Worm (Caenorhabditis elegans) whole organism, late embryonic: ENCODE results near the gene C02F4.4.

Experiments
- F13H6.1 ChIP-seq: sonication (generic microtip); optimal IDR thresholded peaks from 2 replicates; lab custom pipeline; 2016; ENCODE audit warnings: missing genetic modification characterization, missing compliant biosample characterization
- K09A11.1 ChIP-seq: sonication (generic microtip); optimal IDR thresholded peaks from 2 replicates; lab custom pipeline; 2017; ENCODE audit warnings: antibody characterized with exemption, mild to moderate bottlenecking, missing genetic modification characterization, missing compliant biosample characterization; ENCODE audit not compliant: insufficient read depth
- Y22D7AL.16 ChIP-seq: sonication (generic microtip); optimal IDR thresholded peaks from 2 replicates; lab custom pipeline; 2016; ENCODE audit warnings: missing genetic modification characterization, missing compliant biosample characterization
- ama-1 ChIP-seq: fragments of 150-350 bp; optimal IDR thresholded peaks from 2 replicates; lab custom pipeline; 2014
- ceh-14 ChIP-seq: sonication (generic microtip); optimal IDR thresholded peaks from 2 replicates; lab custom pipeline; 2016; ENCODE audit warnings: missing genotype, missing genetic modification characterization, missing compliant biosample characterization
- ceh-18 ChIP-seq: sonication (generic microtip); optimal IDR thresholded peaks from 2 replicates; lab custom pipeline; 2016; ENCODE audit warnings: missing genetic modification characterization, missing compliant biosample characterization
- ceh-19 ChIP-seq: fragments of 200-800 bp; sonication (Bioruptor generic); optimal IDR thresholded peaks from 2 replicates; lab custom pipeline; 2018; ENCODE audit warnings: mild to moderate bottlenecking, missing genetic modification characterization, missing compliant biosample characterization
- ceh-2 ChIP-seq: sonication (generic microtip); optimal IDR thresholded peaks from 2 replicates; lab custom pipeline; 2016; ENCODE audit warnings: missing genotype, missing genetic modification characterization, missing compliant biosample characterization
- ceh-24 ChIP-seq: sonication (generic microtip); optimal IDR thresholded peaks from 2 replicates; lab custom pipeline; 2016; ENCODE audit warnings: mild to moderate bottlenecking, missing genetic modification characterization, missing compliant biosample characterization
- ceh-30 ChIP-seq: fragments of 150-350 bp; optimal IDR thresholded peaks from 2 replicates; lab custom pipeline; 2014; ENCODE audit warnings: missing biosample characterization, missing genetic modification characterization
- ceh-34 ChIP-seq: sonication (generic microtip); optimal IDR thresholded peaks from 2 replicates; lab custom pipeline; 2016; ENCODE audit warnings: mild to moderate bottlenecking, missing genetic modification characterization, missing compliant biosample characterization
- ceh-6 ChIP-seq: fragments of 200-800 bp; sonication (Bioruptor generic); optimal IDR thresholded peaks from 2 replicates; lab custom pipeline; 2018; ENCODE audit warnings: mild to moderate bottlenecking, missing genetic modification characterization, missing compliant biosample characterization
- ceh-9 ChIP-seq: sonication (generic microtip); optimal IDR thresholded peaks from 2 replicates; lab custom pipeline; 2016; ENCODE audit warnings: mild to moderate bottlenecking, missing genetic modification characterization, inconsistent platforms, missing compliant biosample characterization
- dmd-4 ChIP-seq: sonication (generic microtip); optimal IDR thresholded peaks from 2 replicates; lab custom pipeline; 2016; ENCODE audit warnings: borderline replicate concordance, missing genetic modification characterization, missing compliant biosample characterization
- dve-1 ChIP-seq: sonication (generic microtip); optimal IDR thresholded peaks from 2 replicates; lab custom pipeline; 2017; ENCODE audit warnings: antibody characterized with exemption, mild to moderate bottlenecking, missing genetic modification characterization, missing compliant biosample characterization
- ets-4 ChIP-seq: sonication (generic microtip); optimal IDR thresholded peaks from 2 replicates; lab custom pipeline; 2016; ENCODE audit warnings: missing genetic modification characterization, missing compliant biosample characterization
- eyg-1 ChIP-seq: sonication (generic microtip); optimal IDR thresholded peaks from 2 replicates; lab custom pipeline; 2016; ENCODE audit warnings: missing genotype, missing genetic modification characterization, missing compliant biosample characterization
- fax-1 ChIP-seq: sonication (generic microtip); optimal IDR thresholded peaks from 2 replicates; lab custom pipeline; 2016; ENCODE audit warnings: missing genotype, missing genetic modification characterization, missing compliant biosample characterization
- fkh-6 ChIP-seq: sonication (generic microtip); optimal IDR thresholded peaks from 2 replicates; lab custom pipeline; 2016; ENCODE audit warnings: missing genetic modification characterization, missing compliant biosample characterization
- gmeb-2 ChIP-seq: sonication (generic microtip); optimal IDR thresholded peaks from 2 replicates; lab custom pipeline; 2016; ENCODE audit warnings: missing genetic modification characterization, inconsistent platforms, missing compliant biosample characterization
- hlh-30 ChIP-seq: sonication (generic microtip); optimal IDR thresholded peaks from 2 replicates; lab custom pipeline; 2017; ENCODE audit warnings: antibody characterized with exemption, missing genetic modification characterization, missing compliant biosample characterization; ENCODE audit not compliant: insufficient read depth
- hlh-8 ChIP-seq: sonication (generic microtip); optimal IDR thresholded peaks from 2 replicates; lab custom pipeline; 2016; ENCODE audit warnings: missing genotype, missing genetic modification characterization, missing compliant biosample characterization
- madf-2 ChIP-seq: sonication (generic microtip); optimal IDR thresholded peaks from 2 replicates; lab custom pipeline; 2017; ENCODE audit warnings: missing genetic modification characterization, missing compliant biosample characterization
- nfya-1 ChIP-seq: sonication (generic microtip); optimal IDR thresholded peaks from 2 replicates; lab custom pipeline; 2017; ENCODE audit warnings: missing genetic modification characterization, mild to moderate bottlenecking, missing compliant biosample characterization, antibody characterized with exemption, moderate library complexity
- nhr-232 ChIP-seq: sonication (generic microtip); optimal IDR thresholded peaks from 2 replicates; lab custom pipeline; 2016; ENCODE audit warnings: missing genetic modification characterization, missing compliant biosample characterization
- odd-2 ChIP-seq: sonication (generic microtip); optimal IDR thresholded peaks from 2 replicates; lab custom pipeline; 2017; ENCODE audit warnings: antibody characterized with exemption, mild to moderate bottlenecking, missing genetic modification characterization, missing compliant biosample characterization
- pat-9 ChIP-seq: fragments of 200-800 bp; sonication (Bioruptor generic); optimal IDR thresholded peaks from 2 replicates; lab custom pipeline; 2018; ENCODE audit warnings: mild to moderate bottlenecking, missing genetic modification characterization, moderate library complexity, missing compliant biosample characterization
- pha-2 ChIP-seq: sonication (generic microtip); optimal IDR thresholded peaks from 2 replicates; lab custom pipeline; 2017; ENCODE audit warnings: mild to moderate bottlenecking, missing genetic modification characterization, missing compliant biosample characterization
- pha-4 ChIP-seq: fragments of 150-350 bp; optimal IDR thresholded peaks from 2 replicates; lab custom pipeline; 2018; ENCODE audit warnings: missing biosample characterization, missing genetic modification reagents, missing genetic modification characterization
- pqm-1 ChIP-seq: sonication (generic microtip); optimal IDR thresholded peaks from 2 replicates; lab custom pipeline; 2016; ENCODE audit warnings: missing genetic modification characterization, missing compliant biosample characterization
- rnt-1 ChIP-seq: sonication (generic microtip); optimal IDR thresholded peaks from 2 replicates; lab custom pipeline; 2016; ENCODE audit warnings: missing genetic modification characterization, missing compliant biosample characterization
- sdc-2 ChIP-seq: sonication (generic microtip); optimal IDR thresholded peaks from 2 replicates; lab custom pipeline; 2016; ENCODE audit warnings: missing genotype, missing genetic modification characterization, missing compliant biosample characterization
- syd-9 ChIP-seq: sonication (generic microtip); optimal IDR thresholded peaks from 2 replicates; lab custom pipeline; 2016; ENCODE audit warnings: mild to moderate bottlenecking, missing genetic modification characterization, moderate library complexity, missing compliant biosample characterization
- tbx-2 ChIP-seq: sonication (generic microtip); optimal IDR thresholded peaks from 2 replicates; lab custom pipeline; 2016; ENCODE audit warnings: missing genetic modification characterization, missing compliant biosample characterization
- tbx-7 ChIP-seq: sonication (generic microtip); optimal IDR thresholded peaks from 2 replicates; lab custom pipeline; 2016; ENCODE audit warnings: missing genotype, missing genetic modification characterization, missing compliant biosample characterization
- ttx-3 ChIP-seq: sonication (generic microtip); optimal IDR thresholded peaks from 2 replicates; lab custom pipeline; 2016; ENCODE audit warnings: missing genetic modification reagents, missing genetic modification characterization, missing compliant biosample characterization
- unc-42 ChIP-seq: sonication (generic microtip); optimal IDR thresholded peaks from 2 replicates; lab custom pipeline; 2016; ENCODE audit warnings: missing genotype, missing genetic modification characterization, missing compliant biosample characterization
- unc-86 ChIP-seq: sonication (generic microtip); optimal IDR thresholded peaks from 2 replicates; lab custom pipeline; 2016; ENCODE audit warnings: missing genetic modification characterization, missing compliant biosample characterization
- ztf-16 ChIP-seq: sonication (generic microtip); optimal IDR thresholded peaks from 2 replicates; lab custom pipeline; 2017; ENCODE audit warnings: missing genetic modification characterization, missing compliant biosample characterization

C02F4.4 gene

DNA sequence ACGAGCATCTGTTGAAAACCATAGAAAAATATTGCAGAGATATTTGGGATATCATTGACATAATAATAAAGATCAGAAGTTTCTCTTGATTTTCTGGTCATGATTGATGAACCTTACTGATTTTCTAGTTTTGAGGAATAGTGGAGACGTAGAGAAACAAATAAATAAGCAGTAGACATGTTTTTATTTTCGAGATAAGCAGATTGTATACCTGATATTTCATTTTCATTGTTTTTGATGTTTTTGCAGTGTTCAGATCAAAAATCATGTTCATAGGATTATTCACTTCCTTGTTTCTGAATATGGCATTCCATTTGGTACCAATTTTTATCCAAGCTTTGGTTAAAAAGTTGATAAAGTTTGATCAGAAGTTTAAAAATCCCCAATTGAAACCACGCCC is 23.6 kb upstream of the C02F4.4 start, which contains the start of gene T07G12.4:
TSS of gene T07G12.4 (minus strand) at position 101 of the 400 bp plus-strand sequence.
- TF ChIP-seq F13H6.1 (tag; lab: Kevin White, UChicago) (no peak), ceh-18 (tag; lab: Kevin White, UChicago) (no peak), ama-1 (no peak), ceh-30 (tag; lab: Kevin White, UChicago) (no peak), Y22D7AL.16 (tag; lab: Kevin White, UChicago) (no peak), dve-1 (tag; lab: Kevin White, UChicago) (no peak), ceh-9 (no peak)

DNA sequence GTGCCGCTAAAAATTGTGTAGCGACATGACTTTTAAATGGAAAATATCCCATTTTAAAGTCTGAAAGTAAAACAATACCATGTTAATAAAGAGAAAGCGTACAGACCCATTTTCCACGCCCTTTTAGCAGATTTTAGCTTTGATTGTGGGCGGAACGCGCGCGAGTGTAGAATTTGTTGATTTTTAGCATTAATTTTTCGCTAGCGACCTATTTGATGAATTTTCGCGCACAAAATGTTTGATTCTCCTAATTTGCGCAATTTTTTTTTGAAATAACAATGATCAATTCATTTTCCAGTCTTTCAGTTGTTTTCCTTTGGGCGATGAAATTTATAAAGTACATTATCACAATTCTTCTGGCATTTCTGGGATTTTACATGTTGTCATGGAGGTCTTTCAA is 18.6 kb upstream of the C02F4.4 start, which contains the start of gene T07G12.3:
TSS of gene T07G12.3 (plus strand) at position 301 of the 400 bp plus-strand sequence.
- TF ChIP-seq syd-9 (tag; lab: Kevin White, UChicago) (no peak), pqm-1 (tag; lab: Kevin White, UChicago) (no peak), Y22D7AL.16 (tag; lab: Kevin White, UChicago) (no peak), rnt-1 (tag; lab: Kevin White, UChicago) (no peak), ceh-24 (no peak), gmeb-2 (no peak), ama-1 (no peak)

- TF ChIP-seq fkh-6 (tag; lab: Kevin White, UChicago) (no peak), syd-9 (tag; lab: Kevin White, UChicago) (no peak), dmd-4 (tag; lab: Kevin White, UChicago) (no peak), unc-86 (tag; lab: Kevin White, UChicago) (no peak), dve-1 (tag; lab: Kevin White, UChicago) (no peak)
Observed at ce11 chrIV:10530648-10531047, 15.6 kb upstream of the C02F4.4 start, which contains the start of gene T07G12.2. Gene T07G12.2 (plus strand): TSS chrIV:10530709.

- TF ChIP-seq unc-42 (tag; lab: Kevin White, UChicago): peak; percentile 27
- no peak for TF ChIP-seq syd-9 (tag; lab: Kevin White, UChicago)
Observed at ce11 chrIV:10524095-10524829, 9.2 kb upstream of the C02F4.4 start, which contains the start of gene C02F4.5. Gene C02F4.5 (minus strand): TSS chrIV:10524145.

DNA sequence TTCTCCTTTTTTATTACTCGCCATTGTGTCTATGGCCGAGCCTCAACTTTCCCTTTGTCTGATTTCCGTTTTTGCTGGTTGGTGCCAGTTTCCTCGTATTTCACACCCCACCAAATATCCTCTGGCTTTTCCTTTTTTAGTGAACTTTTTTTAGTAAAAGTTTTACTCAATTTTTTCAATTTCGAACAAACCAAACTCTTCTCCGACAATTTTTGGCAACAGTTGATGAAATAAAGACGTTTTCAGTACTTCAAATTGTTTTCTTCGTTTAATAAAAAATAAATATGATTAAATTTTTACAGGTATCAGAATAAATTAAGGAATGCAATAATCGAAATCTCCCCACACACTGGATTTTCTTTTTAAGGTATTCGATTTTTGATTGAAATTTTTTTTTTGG is 6.1 kb upstream of the C02F4.4 start, which contains the start of gene cal-4:
TSS of gene cal-4 (plus strand) at position 301 of the 400 bp plus-strand sequence.
- TF ChIP-seq pha-4 (tag; lab: Kevin White, UChicago): no peak
- TF ChIP-seq nhr-232 (tag; lab: Kevin White, UChicago): no peak
- no peak for TF ChIP-seq hlh-30 (tag; lab: Kevin White, UChicago)
- TF ChIP-seq nfya-1 (tag; lab: Kevin White, UChicago): no peak
- no peak for TF ChIP-seq pat-9
- TF ChIP-seq sdc-2 (tag; lab: Kevin White, UChicago): no peak
- TF ChIP-seq tbx-7 (tag; lab: Kevin White, UChicago): no peak
- no peak for TF ChIP-seq fkh-6 (tag; lab: Kevin White, UChicago)
- no peak for TF ChIP-seq gmeb-2
- TF ChIP-seq ttx-3: no peak
- TF ChIP-seq K09A11.1 (tag; lab: Kevin White, UChicago): no peak
- TF ChIP-seq ztf-16 (tag; lab: Kevin White, UChicago): no peak

DNA sequence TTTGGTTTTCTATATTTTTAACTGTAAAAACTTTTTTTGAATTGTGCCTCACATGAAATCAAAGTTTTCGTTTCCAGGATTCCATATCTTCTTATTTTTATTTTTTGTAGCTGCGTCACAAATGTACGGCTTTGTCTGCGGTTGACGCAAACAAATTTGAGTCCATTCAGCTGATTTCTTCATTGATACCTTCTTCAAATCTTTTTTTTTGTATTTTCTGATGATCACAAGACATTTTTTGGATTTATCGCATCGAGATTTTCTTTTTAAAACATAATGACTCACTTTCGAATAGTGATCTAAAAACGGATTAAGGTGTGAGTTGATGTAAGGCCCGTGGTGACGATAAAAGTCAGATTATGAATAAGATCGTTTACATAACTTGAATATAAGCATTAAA is 3.6 kb upstream of the C02F4.4 start:
- TF ChIP-seq eyg-1 (no peak), pha-2 (no peak), nfya-1 (tag; lab: Kevin White, UChicago) (no peak), Y22D7AL.16 (tag; lab: Kevin White, UChicago) (no peak), ceh-6 (GFP tag; lab: Kevin White, UChicago) (no peak), ceh-34 (no peak), hlh-8 (no peak), ztf-16 (tag; lab: Kevin White, UChicago) (no peak), odd-2 (tag; lab: Kevin White, UChicago) (no peak), ceh-2 (tag; lab: Kevin White, UChicago) (no peak), gmeb-2 (no peak), tbx-2 (no peak), ets-4 (tag; lab: Kevin White, UChicago) (no peak), syd-9 (tag; lab: Kevin White, UChicago) (no peak), fax-1 (tag; lab: Kevin White, UChicago) (no peak), ceh-14 (no peak), madf-2 (no peak), ceh-24 (no peak), ceh-19 (GFP tag; lab: Kevin White, UChicago) (no peak)
